Fruit fly (Drosophila melanogaster): ENCODE results near the gene Zip89B.

DNA sequence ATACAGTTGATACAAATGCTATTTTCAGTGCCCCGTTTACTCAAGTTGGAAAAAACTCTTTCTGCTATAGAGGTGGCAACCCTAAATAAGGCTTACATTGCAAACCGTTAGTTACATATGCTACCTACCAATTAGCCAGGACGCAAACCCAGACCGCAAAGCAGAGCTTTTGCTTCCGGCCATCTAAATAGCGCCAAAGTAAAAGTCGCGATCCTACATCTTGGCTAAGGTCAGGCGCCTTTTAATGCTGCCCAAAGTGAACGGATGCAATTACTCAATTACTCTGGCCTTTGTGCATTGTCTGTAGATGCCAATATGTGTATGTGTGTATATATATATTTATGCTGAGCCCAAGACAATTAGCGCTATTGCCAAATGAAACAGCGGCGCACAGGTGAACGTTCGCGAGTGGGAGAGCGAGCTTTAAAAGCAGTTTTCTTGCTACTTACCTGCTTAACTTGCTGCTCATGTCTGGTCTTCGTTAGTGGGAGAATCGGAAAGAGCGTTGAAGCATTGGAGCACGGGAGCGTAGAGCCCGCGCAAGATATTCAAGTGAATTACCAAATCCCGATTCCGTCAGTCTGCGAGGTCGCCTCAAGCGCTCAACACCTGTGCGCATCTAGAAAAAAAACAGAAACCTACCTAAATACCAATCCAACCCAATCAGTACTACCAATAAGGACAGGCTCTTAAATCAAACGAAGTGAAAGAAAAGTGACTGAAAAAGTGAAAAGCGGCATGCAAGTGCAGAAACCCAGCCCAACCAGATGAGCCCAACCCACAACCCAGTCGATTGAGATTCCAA, at the start of gene Zip89B:
- TF ChIP-seq Crg-1 (GFP tag; optimal IDR thresholded peaks at IDR 0.05) = peak; percentile 6
- no peak for TF ChIP-seq CG7101 (tag; optimal IDR thresholded peaks at IDR 0.05)
- TF ChIP-seq toe (GFP tag; optimal IDR thresholded peaks at IDR 0.05) = no peak
- TF ChIP-seq CG33017 (tag; optimal IDR thresholded peaks at IDR 0.05) = peak; percentile 36
- no peak for TF ChIP-seq pad (GFP tag; optimal IDR thresholded peaks at IDR 0.05)
- TF ChIP-seq kay (GFP tag; ENCODE audit: borderline replicate concordance) = no peak
